Fruit fly (Drosophila melanogaster): ENCODE measurements around the gene CG9988.

CG9988 gene

DNA sequence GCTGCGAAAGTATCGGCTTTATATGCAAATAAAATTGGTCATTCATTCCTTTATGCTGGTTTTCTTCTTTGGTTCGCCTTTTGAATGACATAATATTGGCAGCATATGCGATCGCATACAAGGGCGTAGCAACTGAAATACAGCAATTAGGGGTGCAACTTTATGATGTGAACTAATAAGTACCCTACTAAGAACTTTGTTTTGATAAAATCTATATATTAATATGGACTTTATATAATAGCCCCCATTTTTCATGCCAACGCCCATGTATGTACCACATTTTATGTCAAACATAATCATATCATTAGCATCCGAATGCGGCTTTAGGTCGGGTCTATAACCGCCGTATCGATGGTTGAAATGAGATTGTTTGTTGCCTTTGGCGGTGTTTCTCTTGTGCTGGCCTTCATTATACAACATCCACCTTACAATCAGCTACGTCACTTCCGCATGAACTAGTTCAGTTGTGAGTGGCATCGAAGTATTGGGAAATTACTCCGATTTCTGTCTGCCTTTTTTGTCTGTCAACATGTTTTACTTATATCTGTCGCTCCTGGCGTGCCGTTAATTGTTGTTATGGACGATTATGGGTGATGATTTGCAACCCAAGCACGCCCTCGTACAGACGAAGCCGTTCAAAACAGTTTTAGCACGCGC, 40.8 kb downstream of the CG9988 start (continued):
- no peak for TF ChIP-seq CG8359 (GFP tag; optimal IDR thresholded peaks at IDR 0.05; ENCODE audit: borderline replicate concordance)
- peak; percentile 47 for TF ChIP-seq CG12155 (GFP tag; optimal IDR thresholded peaks at IDR 0.05)
- TF ChIP-seq Meics (GFP tag; optimal IDR thresholded peaks at IDR 0.05), result peak; percentile 65
- peak; percentile 57; the same call in 1 of the 2 replicates for TF ChIP-seq NFAT (GFP tag; IDR thresholded peaks at IDR 0.05)
- TF ChIP-seq Atf-2 (GFP tag; optimal IDR thresholded peaks at IDR 0.05), result no peak
- peak; percentile 74 for TF ChIP-seq CG2120 (GFP tag; optimal IDR thresholded peaks at IDR 0.05)
- peak; percentile 20; the same call in 1 of the 2 replicates for TF ChIP-seq CG32772 (GFP tag; IDR thresholded peaks at IDR 0.05)
- no peak for TF ChIP-seq Nf-YA (GFP tag; IDR thresholded peaks at IDR 0.05)
- peak; percentile 43; the same call in 1 of the 2 replicates for TF ChIP-seq Xrp1 (GFP tag; IDR thresholded peaks at IDR 0.05)
- TF ChIP-seq HmgZ (tag; optimal IDR thresholded peaks at IDR 0.05), result peak; percentile 25
- peak; percentile 71 for TF ChIP-seq CG9932 (GFP tag; IDR thresholded peaks at IDR 0.05)
- peak; percentile 85 for TF ChIP-seq CG15269 (tag; optimal IDR thresholded peaks at IDR 0.05)
- TF ChIP-seq CG30403 (GFP tag; optimal IDR thresholded peaks at IDR 0.05), result peak; percentile 69
- peak; percentile 6 for TF ChIP-seq chn (GFP tag; optimal IDR thresholded peaks at IDR 0.05)
- TF ChIP-seq Gug (GFP tag; IDR thresholded peaks at IDR 0.05), result peak; percentile 41; the same call in 2 of the 4 replicates
- peak; percentile 11 for TF ChIP-seq tin (GFP tag; optimal IDR thresholded peaks at IDR 0.05)
- TF ChIP-seq CkIIα-i1 (GFP tag; IDR thresholded peaks at IDR 0.05), result peak; percentile 53; the same call in 1 of the 2 replicates
- TF ChIP-seq CG10959 (GFP tag; IDR thresholded peaks at IDR 0.05), result no peak
- peak; percentile 40 for TF ChIP-seq zfh2 (GFP tag; optimal IDR thresholded peaks at IDR 0.05)
- peak; percentile 12 for TF ChIP-seq phol (tag; optimal IDR thresholded peaks at IDR 0.05)
- no peak for TF ChIP-seq Lhr (GFP tag; optimal IDR thresholded peaks at IDR 0.05)
- no peak for TF ChIP-seq Jarid2 (GFP tag; optimal IDR thresholded peaks at IDR 0.05)
- peak; percentile 62 for TF ChIP-seq CoRest (tag; optimal IDR thresholded peaks at IDR 0.05)
- TF ChIP-seq danr (GFP tag; IDR thresholded peaks at IDR 0.05), result peak; percentile 42; the same call in 1 of the 2 replicates
- peak; percentile 76 for TF ChIP-seq CG32532 (GFP tag; IDR thresholded peaks at IDR 0.05)
- TF ChIP-seq dimm (GFP tag; IDR thresholded peaks at IDR 0.05), result peak; percentile 32; the same call in 1 of the 2 replicates
- TF ChIP-seq Six4 (GFP tag; optimal IDR thresholded peaks at IDR 0.05), result peak; percentile 4
- TF ChIP-seq CG14050 (GFP tag; IDR thresholded peaks at IDR 0.05), result peak; percentile 27; the same call in 1 of the 3 replicates
- TF ChIP-seq Fer1 (GFP tag; optimal IDR thresholded peaks at IDR 0.05), result peak; percentile 63
- peak; percentile 68 for TF ChIP-seq CG13296 (GFP tag; optimal IDR thresholded peaks at IDR 0.05)
- TF ChIP-seq B-H2 (GFP tag; optimal IDR thresholded peaks at IDR 0.05), result no peak
- TF ChIP-seq tgo (GFP tag; IDR thresholded peaks at IDR 0.05), result peak; percentile 69; the same call in 2 of the 3 replicates
- TF ChIP-seq CG9727 (GFP tag; optimal IDR thresholded peaks at IDR 0.05), result peak; percentile 4
- peak; percentile 27; the same call in 1 of the 2 replicates for TF ChIP-seq CG14667 (GFP tag; IDR thresholded peaks at IDR 0.05)
- TF ChIP-seq Hr39 (optimal IDR thresholded peaks at IDR 0.05), result no peak
- TF ChIP-seq gro (GFP tag; optimal IDR thresholded peaks at IDR 0.05), result peak; percentile 17
- TF ChIP-seq hkb (optimal IDR thresholded peaks at IDR 0.05), result no peak
- peak; percentile 83 for TF ChIP-seq hkb (GFP tag; IDR thresholded peaks at IDR 0.05)
- peak; percentile 23; the same call in 1 of the 2 replicates for TF ChIP-seq MBD-R2 (GFP tag; IDR thresholded peaks at IDR 0.05)
- TF ChIP-seq CG1024 (GFP tag; IDR thresholded peaks at IDR 0.05), result no peak
- no peak for TF ChIP-seq gsb-n (tag; optimal IDR thresholded peaks at IDR 0.05)
- no peak for TF ChIP-seq Dp (GFP tag; optimal IDR thresholded peaks at IDR 0.05)
- peak; percentile 60; the same call in 2 of the 3 replicates for TF ChIP-seq CG11695 (GFP tag; IDR thresholded peaks at IDR 0.05)
- peak; percentile 46; the same call in 1 of the 2 replicates for TF ChIP-seq ttk (GFP tag; IDR thresholded peaks at IDR 0.05)
- no peak for TF ChIP-seq ftz-f1 (GFP tag; optimal IDR thresholded peaks at IDR 0.05)
- TF ChIP-seq CG7372 (GFP tag; IDR thresholded peaks at IDR 0.05), result peak; percentile 51; the same call in 1 of the 2 replicates
- peak in 1 of 2 experiments; percentile 67 for TF ChIP-seq dpn (GFP tag; optimal IDR thresholded peaks at IDR 0.05)
- TF ChIP-seq onecut (GFP tag; IDR thresholded peaks at IDR 0.05), result 0 out of 2 replicates have a peak, but pooled peaks have one; percentile 23
- peak; percentile 1 for TF ChIP-seq ewg (GFP tag; optimal IDR thresholded peaks at IDR 0.05)
- peak; percentile 24 for TF ChIP-seq cwo (GFP tag; optimal IDR thresholded peaks at IDR 0.05)

Measured in whole organism, embryonic.